Fruit fly (Drosophila melanogaster) whole organism, embryonic: ENCODE results near the gene CG14131.
A peak's percentile ranks its signal among the peaks of the same experiment; 100 is the strongest.

Experiments
- Bteb2 ChIP-seq: fragments of 200-800 bp; sonication (Bioruptor generic); optimal IDR thresholded peaks from 2 replicates; lab custom pipeline; 2016; ENCODE audit warnings: missing biosample characterization, missing genetic modification characterization
- C15 ChIP-seq: fragments of 200-800 bp; sonication (Bioruptor generic); IDR thresholded peaks from 3 replicates; pipeline ENCODE4 v1.3.6; 2022; ENCODE audit warnings: missing biosample characterization, missing genetic modification characterization
- CG1024 ChIP-seq: fragments of 200-800 bp; sonication (Bioruptor generic); IDR thresholded peaks from 2 replicates; pipeline ENCODE4 v1.3.6; 2022; ENCODE audit warnings: missing biosample characterization, missing genetic modification characterization
- CG10979 ChIP-seq: fragments of 200-800 bp; sonication (Bioruptor generic); optimal IDR thresholded peaks from 2 replicates; lab custom pipeline; 2018; ENCODE audit warnings: missing biosample characterization, mild to moderate bottlenecking, missing genetic modification characterization, moderate library complexity
- CG11560 ChIP-seq: fragments of 200-800 bp; sonication (Bioruptor generic); IDR thresholded peaks from 3 replicates; pipeline ENCODE4 v1.3.6; 2022; ENCODE audit warnings: missing biosample characterization, missing genetic modification characterization
- CG12219 ChIP-seq: fragments of 200-800 bp; sonication (Bioruptor generic); optimal IDR thresholded peaks from 3 replicates; lab custom pipeline; 2018; ENCODE audit warnings: missing biosample characterization, mild to moderate bottlenecking, missing genetic modification characterization
- CG12236 ChIP-seq: fragments of 200-800 bp; sonication (Bioruptor generic); optimal IDR thresholded peaks from 2 replicates; lab custom pipeline; 2016; ENCODE audit warnings: missing biosample characterization, missing genetic modification characterization
- CG13287 ChIP-seq: fragments of 200-800 bp; sonication (Bioruptor generic); IDR thresholded peaks from 2 replicates; pipeline ENCODE4 v1.3.6; 2022; ENCODE audit warnings: missing biosample characterization, missing genetic modification characterization; ENCODE audit not compliant: partially characterized antibody
- CG15601 ChIP-seq: fragments of 200-800 bp; sonication (Bioruptor generic); optimal IDR thresholded peaks from 3 replicates; lab custom pipeline; 2019; ENCODE audit warnings: missing biosample characterization, mild to moderate bottlenecking, missing genetic modification characterization, moderate library complexity
- CG2120 ChIP-seq: fragments of 200-800 bp; sonication (Bioruptor generic); optimal IDR thresholded peaks from 3 replicates; lab custom pipeline; 2016; ENCODE audit warnings: missing biosample characterization, missing genetic modification characterization
- CG2129 ChIP-seq: fragments of 200-800 bp; sonication (Bioruptor generic); IDR thresholded peaks from 2 replicates; pipeline ENCODE4 v1.3.6; 2022; ENCODE audit warnings: missing biosample characterization, missing genetic modification characterization; ENCODE audit not compliant: partially characterized antibody
- CG31224 ChIP-seq: fragments of 200-800 bp; sonication (Bioruptor generic); IDR thresholded peaks from 2 replicates; pipeline ENCODE4 v1.3.6; 2022; ENCODE audit warnings: missing biosample characterization, missing genetic modification characterization
- CG31365 ChIP-seq: fragments of 200-800 bp; sonication (Bioruptor generic); optimal IDR thresholded peaks from 2 replicates; lab custom pipeline; 2018; ENCODE audit warnings: missing biosample characterization, mild to moderate bottlenecking, missing genetic modification characterization
- CG4707 ChIP-seq: fragments of 200-800 bp; sonication (Bioruptor generic); optimal IDR thresholded peaks from 2 replicates; lab custom pipeline; 2018; ENCODE audit warnings: missing biosample characterization, mild to moderate bottlenecking, missing genetic modification characterization, moderate library complexity
- CG7928 ChIP-seq: fragments of 200-800 bp; sonication (Bioruptor generic); optimal IDR thresholded peaks from 2 replicates; lab custom pipeline; 2017; ENCODE audit warnings: missing biosample characterization, mild to moderate bottlenecking, missing genetic modification characterization
- CG8281 ChIP-seq: fragments of 200-800 bp; sonication (Bioruptor generic); optimal IDR thresholded peaks from 2 replicates; lab custom pipeline; 2018; ENCODE audit warnings: missing biosample characterization, mild to moderate bottlenecking, missing genetic modification characterization, moderate library complexity
- CG9609 ChIP-seq: fragments of 200-800 bp; sonication (Bioruptor generic); optimal IDR thresholded peaks from 3 replicates; lab custom pipeline; 2016; ENCODE audit warnings: missing biosample characterization, missing genetic modification characterization
- CG9727 ChIP-seq: fragments of 200-800 bp; sonication (Bioruptor generic); optimal IDR thresholded peaks from 3 replicates; lab custom pipeline; 2017; ENCODE audit warnings: missing biosample characterization, mild to moderate bottlenecking, missing genetic modification characterization
- Dip3 ChIP-seq: fragments of 200-800 bp; sonication (Bioruptor generic); optimal IDR thresholded peaks from 3 replicates; lab custom pipeline; 2016; ENCODE audit warnings: missing biosample characterization, missing genetic modification characterization
- Doc3 ChIP-seq: fragments of 200-800 bp; sonication (Bioruptor generic); IDR thresholded peaks from 3 replicates; pipeline ENCODE4 v1.3.6; 2022; ENCODE audit warnings: missing biosample characterization, missing genetic modification characterization; ENCODE audit not compliant: partially characterized antibody
- Fer3 ChIP-seq: fragments of 200-800 bp; sonication (Bioruptor generic); optimal IDR thresholded peaks from 2 replicates; lab custom pipeline; 2018; ENCODE audit warnings: missing biosample characterization, mild to moderate bottlenecking, missing genetic modification characterization, moderate library complexity
- HHEX ChIP-seq: fragments of 200-800 bp; sonication (Bioruptor generic); optimal IDR thresholded peaks from 3 replicates; lab custom pipeline; 2017; ENCODE audit warnings: missing biosample characterization, mild to moderate bottlenecking, missing genetic modification characterization, missing genetic modification reagents
- Hr39 ChIP-seq: fragments of >200 bp; optimal IDR thresholded peaks from 2 replicates; lab custom pipeline; 2017
- MBD-R2 ChIP-seq: fragments of 200-800 bp; sonication (Bioruptor generic); IDR thresholded peaks from 2 replicates; pipeline ENCODE4 v1.3.6; 2022; ENCODE audit warnings: missing biosample characterization, missing genetic modification characterization
- Mad ChIP-seq: fragments of 200-800 bp; sonication (Bioruptor generic); optimal IDR thresholded peaks from 2 replicates; lab custom pipeline; 2016; ENCODE audit warnings: missing biosample characterization, missing genetic modification characterization
- Mes4 ChIP-seq: fragments of 200-800 bp; sonication (Bioruptor generic); optimal IDR thresholded peaks from 2 replicates; lab custom pipeline; 2016; ENCODE audit warnings: missing biosample characterization, missing genetic modification characterization
- Myb ChIP-seq: fragments of 200-800 bp; sonication (Bioruptor generic); optimal IDR thresholded peaks from 2 replicates; lab custom pipeline; 2016; ENCODE audit warnings: missing biosample characterization, missing genetic modification characterization
- NfI ChIP-seq: fragments of 200-800 bp; sonication (Bioruptor generic); optimal IDR thresholded peaks from 3 replicates; lab custom pipeline; 2018; ENCODE audit warnings: missing biosample characterization, mild to moderate bottlenecking, missing genetic modification characterization, moderate library complexity
- Oaz ChIP-seq: fragments of 200-800 bp; sonication (Bioruptor generic); IDR thresholded peaks from 2 replicates; pipeline ENCODE4 v1.3.6; 2022; ENCODE audit warnings: missing biosample characterization, missing genetic modification characterization
- Pdp1 ChIP-seq, 2 experiments: fragments of 200-800 bp; sonication (Bioruptor generic); optimal IDR thresholded peaks; 3 replicates each; lab custom pipeline; 2016; ENCODE audit warnings: missing biosample characterization in 2 of 2, missing genetic modification characterization in 2 of 2, mild to moderate bottlenecking in 1 of 2, moderate library complexity in 1 of 2
- Rfx ChIP-seq: fragments of 200-800 bp; sonication (Bioruptor generic); IDR thresholded peaks from 2 replicates; pipeline ENCODE4 v1.3.6; 2022; ENCODE audit warnings: missing biosample characterization, missing genetic modification characterization
- YL-1 ChIP-seq: fragments of 200-800 bp; sonication (Bioruptor generic); optimal IDR thresholded peaks from 3 replicates; lab custom pipeline; 2017; ENCODE audit warnings: missing biosample characterization, mild to moderate bottlenecking, missing genetic modification characterization
- chif ChIP-seq, 2 experiments: fragments of 200-800 bp; sonication (Bioruptor generic); optimal IDR thresholded peaks; 3 replicates each; lab custom pipeline; 2016; ENCODE audit warnings: missing biosample characterization in 2 of 2, missing genetic modification characterization in 2 of 2
- chm ChIP-seq: fragments of 200-800 bp; sonication (Bioruptor generic); IDR thresholded peaks from 2 replicates; pipeline ENCODE4 v1.3.6; 2022; ENCODE audit warnings: missing biosample characterization, missing genetic modification characterization
- crc ChIP-seq: fragments of 200-800 bp; sonication (Bioruptor generic); optimal IDR thresholded peaks from 2 replicates; lab custom pipeline; 2016; ENCODE audit warnings: missing biosample characterization, missing genetic modification characterization
- fru ChIP-seq: fragments of >200 bp; optimal IDR thresholded peaks from 2 replicates; lab custom pipeline; 2017
- h ChIP-seq: fragments of >200 bp; optimal IDR thresholded peaks from 2 replicates; lab custom pipeline; 2017
- kah ChIP-seq: fragments of 200-800 bp; sonication (Bioruptor generic); optimal IDR thresholded peaks from 2 replicates; lab custom pipeline; 2018; ENCODE audit warnings: missing biosample characterization, mild to moderate bottlenecking, missing genetic modification characterization
- nerfin-1 ChIP-seq: fragments of 200-800 bp; sonication (Bioruptor generic); optimal IDR thresholded peaks from 3 replicates; lab custom pipeline; 2019; ENCODE audit warnings: missing biosample characterization, mild to moderate bottlenecking, missing genetic modification characterization, moderate library complexity
- odd ChIP-seq: fragments of 200-800 bp; sonication (Bioruptor generic); optimal IDR thresholded peaks from 2 replicates; lab custom pipeline; 2017; ENCODE audit warnings: missing biosample characterization, mild to moderate bottlenecking, missing genetic modification characterization
- org-1 ChIP-seq: fragments of 200-800 bp; sonication (Bioruptor generic); optimal IDR thresholded peaks from 2 replicates; lab custom pipeline; 2017; ENCODE audit warnings: missing biosample characterization, missing genetic modification characterization
- pan ChIP-seq, 4 experiments: fragments of >200 bp in 3 of 4; fragments of 200-800 bp in 1 of 4; sonication (Bioruptor generic) in 1 of 4; optimal IDR thresholded peaks in 3 of 4; IDR thresholded peaks in 1 of 4; 2 replicates each; pipeline versions ENCODE4 v1.3.6 to Lab custom; 2017 to 2022; ENCODE audit warnings: missing biosample characterization in 2 of 4, missing genetic modification characterization in 2 of 4, mixed read lengths in 1 of 4
- pros ChIP-seq: fragments of 200-800 bp; sonication (Bioruptor generic); optimal IDR thresholded peaks from 3 replicates; lab custom pipeline; 2019; ENCODE audit warnings: missing biosample characterization, mild to moderate bottlenecking, missing genetic modification characterization, moderate library complexity
- psq ChIP-seq: fragments of 200-800 bp; sonication (Bioruptor generic); optimal IDR thresholded peaks from 2 replicates; lab custom pipeline; 2017; ENCODE audit warnings: missing biosample characterization, missing genetic modification characterization
- row ChIP-seq: fragments of 200-800 bp; sonication (Bioruptor generic); IDR thresholded peaks from 3 replicates; pipeline ENCODE4 v1.3.6; 2022; ENCODE audit warnings: missing biosample characterization, missing genetic modification characterization
- scrt ChIP-seq: fragments of 200-800 bp; sonication (Bioruptor generic); optimal IDR thresholded peaks from 2 replicates; lab custom pipeline; 2018; ENCODE audit warnings: missing biosample characterization, mild to moderate bottlenecking, missing genetic modification characterization, moderate library complexity
- sd ChIP-seq: fragments of 200-800 bp; sonication (Bioruptor generic); optimal IDR thresholded peaks from 3 replicates; lab custom pipeline; 2018; ENCODE audit warnings: missing biosample characterization, mild to moderate bottlenecking, missing genetic modification characterization, moderate library complexity
- ssp ChIP-seq: fragments of 200-800 bp; sonication (Bioruptor generic); IDR thresholded peaks from 2 replicates; pipeline ENCODE4 v1.3.6; 2022; ENCODE audit warnings: missing biosample characterization, missing genetic modification characterization
- tgo ChIP-seq: fragments of 200-800 bp; sonication (Bioruptor generic); IDR thresholded peaks from 3 replicates; pipeline ENCODE4 v1.3.6; 2022; ENCODE audit warnings: missing biosample characterization, missing genetic modification characterization
- toy ChIP-seq: fragments of 200-800 bp; sonication (Bioruptor generic); IDR thresholded peaks from 2 replicates; pipeline ENCODE4 v1.3.6; 2022; ENCODE audit warnings: missing biosample characterization, missing genetic modification characterization
- unpg ChIP-seq: fragments of 200-800 bp; sonication (Bioruptor generic); optimal IDR thresholded peaks from 3 replicates; lab custom pipeline; 2018; ENCODE audit warnings: missing biosample characterization, mild to moderate bottlenecking, missing genetic modification characterization, moderate library complexity
- vnd ChIP-seq: fragments of 200-800 bp; sonication (Bioruptor generic); IDR thresholded peaks from 3 replicates; pipeline ENCODE4 v1.3.6; 2022; ENCODE audit warnings: missing biosample characterization, missing genetic modification characterization; ENCODE audit not compliant: partially characterized antibody

Gene CG14131

DNA sequence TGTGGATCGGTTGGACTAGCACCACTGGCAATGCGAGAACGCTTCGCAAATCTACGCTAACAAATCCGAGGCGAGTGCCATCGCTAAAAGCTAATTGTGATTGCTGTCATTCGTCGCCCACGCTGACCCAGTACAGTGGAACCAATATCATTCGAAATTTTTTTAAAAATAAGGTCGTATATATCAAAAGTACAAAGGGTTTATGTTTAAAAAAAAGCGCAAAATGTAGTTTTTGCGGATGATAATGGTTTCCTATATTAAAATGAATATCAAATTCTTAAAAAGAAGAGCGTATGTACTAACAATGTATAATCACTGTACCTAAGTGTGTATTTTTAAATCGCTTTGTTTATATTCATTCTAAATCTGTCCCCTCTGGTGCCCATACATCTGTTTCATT lies 8.4 kb downstream of the CG14131 start (continued):
- TF ChIP-seq CG10979 = no peak
- no peak for TF ChIP-seq org-1 (GFP tag; lab: Kevin White, UChicago)
- no peak for TF ChIP-seq Myb (GFP tag; lab: Kevin White, UChicago)
- TF ChIP-seq h (lab: Kevin White, UChicago) = no peak
- no peak for TF ChIP-seq CG31365 (tag; lab: Kevin White, UChicago)
- TF ChIP-seq CG31224 (GFP tag; lab: Robert Waterston, UW) = peak; percentile 27; the same call in 1 of the 2 replicates
- TF ChIP-seq CG15601 = no peak
- no peak for TF ChIP-seq scrt (GFP tag; lab: Kevin White, UChicago)
- TF ChIP-seq odd = no peak
- TF ChIP-seq pan (optimal IDR thresholded peaks at IDR 0.05; lab: Kevin White, UChicago) = no peak
- TF ChIP-seq pan (GFP tag; optimal IDR thresholded peaks at IDR 0.05 in 1 of 2, IDR thresholded peaks at IDR 0.05 in 1 of 2) = peak in 1 of 2 experiments; percentile 64
- no peak for TF ChIP-seq fru (lab: Kevin White, UChicago)
- TF ChIP-seq CG4707 (GFP tag; lab: Kevin White, UChicago) = no peak
- no peak for TF ChIP-seq Mes4 (GFP tag; lab: Kevin White, UChicago)
- no peak for TF ChIP-seq sd
- peak; percentile 28 for TF ChIP-seq HHEX (GFP tag; lab: Kevin White, UChicago)
- TF ChIP-seq CG8281 (tag; lab: Kevin White, UChicago) = no peak
- no peak for TF ChIP-seq Hr39 (lab: Kevin White, UChicago)
- TF ChIP-seq Dip3 = peak; percentile 18
- TF ChIP-seq C15 (GFP tag; lab: Robert Waterston, UW) = no peak
- TF ChIP-seq crc (GFP tag; lab: Kevin White, UChicago) = no peak
- TF ChIP-seq CG12236 (GFP tag; lab: Kevin White, UChicago) = no peak
- no peak for TF ChIP-seq CG13287
- TF ChIP-seq vnd (GFP tag; lab: Robert Waterston, UW) = no peak
- TF ChIP-seq CG7928 (GFP tag; lab: Kevin White, UChicago) = peak; percentile 17
- peak; percentile 71 for TF ChIP-seq CG2120 (GFP tag; lab: Kevin White, UChicago)
- TF ChIP-seq CG9727 = peak; percentile 3
- no peak for TF ChIP-seq CG12219 (GFP tag; lab: Kevin White, UChicago)
- TF ChIP-seq CG1024 (GFP tag; lab: Robert Waterston, UW) = no peak
- TF ChIP-seq ssp = 0 out of 2 replicates have a peak, but pooled peaks have one; percentile 9
- TF ChIP-seq Rfx (GFP tag; lab: Robert Waterston, UW) = peak; percentile 79
- no peak for TF ChIP-seq CG2129 (GFP tag; lab: Robert Waterston, UW)
- TF ChIP-seq row (GFP tag; lab: Robert Waterston, UW) = peak; percentile 76
- no peak for TF ChIP-seq nerfin-1
- peak; percentile 15 for TF ChIP-seq Bteb2
- peak; percentile 67; the same call in 2 of the 3 replicates for TF ChIP-seq tgo (GFP tag; lab: Robert Waterston, UW)
- no peak for TF ChIP-seq CG9609 (GFP tag; lab: Kevin White, UChicago)
- no peak for TF ChIP-seq chm (GFP tag; lab: Robert Waterston, UW)
- TF ChIP-seq MBD-R2 (GFP tag; lab: Robert Waterston, UW) = peak; percentile 24; the same call in 1 of the 2 replicates
- TF ChIP-seq pros (GFP tag; lab: Kevin White, UChicago) = no peak
- TF ChIP-seq toy = no peak
- TF ChIP-seq Doc3 (GFP tag; lab: Robert Waterston, UW) = no peak
- no peak for TF ChIP-seq kah
- TF ChIP-seq NfI = peak; percentile 31
- TF ChIP-seq Oaz = no peak
- TF ChIP-seq unpg = no peak
- TF ChIP-seq psq = no peak
- no peak for TF ChIP-seq CG11560 (tag; lab: Robert Waterston, UW)
- peak in 1 of 2 experiments; percentile 7 for TF ChIP-seq Pdp1 (GFP tag; optimal IDR thresholded peaks at IDR 0.05; lab: Kevin White, UChicago)
- TF ChIP-seq Mad (GFP tag; lab: Kevin White, UChicago) = no peak
- TF ChIP-seq YL-1 (GFP tag; lab: Kevin White, UChicago) = peak; percentile 17
- TF ChIP-seq chif (GFP tag; optimal IDR thresholded peaks at IDR 0.05; lab: Kevin White, UChicago) = no peak
- peak; percentile 57 for TF ChIP-seq Fer3
